Worm (Caenorhabditis elegans) whole organism, L2 larva: ENCODE data around the gene F15E6.10.

Experiments
- C34F6.9 ChIP-seq: fragments of 150-350 bp; optimal IDR thresholded peaks from 2 replicates; lab custom pipeline; 2014; ENCODE audit warnings: missing biosample characterization, missing genetic modification characterization
- F13H6.1 ChIP-seq: sonication (generic microtip); optimal IDR thresholded peaks from 2 replicates; lab custom pipeline; 2016; ENCODE audit warnings: missing genetic modification characterization, missing compliant biosample characterization
- R02D3.7 ChIP-seq: fragments of 150-350 bp; optimal IDR thresholded peaks from 2 replicates; lab custom pipeline; 2014; ENCODE audit warnings: missing biosample characterization, missing genetic modification characterization
- Y55F3AM.14 ChIP-seq: fragments of 200-800 bp; sonication (Bioruptor generic); optimal IDR thresholded peaks from 2 replicates; lab custom pipeline; 2018; ENCODE audit warnings: mild to moderate bottlenecking, missing genetic modification characterization, missing compliant biosample characterization
- ZK546.5 ChIP-seq: sonication (generic microtip); optimal IDR thresholded peaks from 2 replicates; lab custom pipeline; 2017; ENCODE audit warnings: missing biosample characterization, missing genetic modification characterization
- alr-1 ChIP-seq: fragments of 150-350 bp; optimal IDR thresholded peaks from 2 replicates; lab custom pipeline; 2014; ENCODE audit warnings: missing biosample characterization, missing genetic modification characterization
- aly-2 ChIP-seq: fragments of 150-350 bp; optimal IDR thresholded peaks from 2 replicates; lab custom pipeline; 2014; ENCODE audit warnings: missing biosample characterization, missing genetic modification characterization
- ama-1 ChIP-seq: fragments of 150-350 bp; optimal IDR thresholded peaks from 2 replicates; lab custom pipeline; 2018; ENCODE audit warnings: inconsistent platforms
- blmp-1 ChIP-seq: sonication (generic microtip); optimal IDR thresholded peaks from 2 replicates; lab custom pipeline; 2017; ENCODE audit warnings: missing genetic modification characterization, mild to moderate bottlenecking, missing compliant biosample characterization, antibody characterized with exemption, moderate library complexity; ENCODE audit not compliant: insufficient read depth
- ceh-16 ChIP-seq: fragments of 150-350 bp; optimal IDR thresholded peaks from 2 replicates; lab custom pipeline; 2014; ENCODE audit warnings: missing biosample characterization, missing genetic modification characterization
- ceh-82 ChIP-seq: fragments of 150-350 bp; optimal IDR thresholded peaks from 2 replicates; lab custom pipeline; 2014; ENCODE audit warnings: missing biosample characterization, missing genetic modification characterization
- crh-2 ChIP-seq: sonication (generic microtip); optimal IDR thresholded peaks from 2 replicates; lab custom pipeline; 2017; ENCODE audit warnings: missing biosample characterization, missing genetic modification characterization
- dmd-4 ChIP-seq: sonication (generic microtip); optimal IDR thresholded peaks from 2 replicates; lab custom pipeline; 2017; ENCODE audit warnings: missing biosample characterization, missing genetic modification characterization
- egl-27 ChIP-seq: sonication (generic microtip); optimal IDR thresholded peaks from 3 replicates; lab custom pipeline; 2017; ENCODE audit warnings: missing biosample characterization, missing genetic modification reagents, missing genetic modification characterization
- elt-1 ChIP-seq: fragments of 150-350 bp; optimal IDR thresholded peaks from 2 replicates; lab custom pipeline; 2014; ENCODE audit warnings: missing biosample characterization, missing genetic modification characterization
- fos-1 ChIP-seq: fragments of 150-350 bp; optimal IDR thresholded peaks from 2 replicates; lab custom pipeline; 2014; ENCODE audit warnings: missing biosample characterization, missing genetic modification characterization
- gmeb-1 ChIP-seq: fragments of 150-350 bp; optimal IDR thresholded peaks from 2 replicates; lab custom pipeline; 2014; ENCODE audit warnings: missing biosample characterization, missing genetic modification characterization
- lin-11 ChIP-seq: fragments of 150-350 bp; sonication (generic microtip); optimal IDR thresholded peaks from 2 replicates; lab custom pipeline; 2014; ENCODE audit warnings: missing biosample characterization, missing genetic modification characterization, inconsistent platforms, mixed read lengths
- lsy-2 ChIP-seq, 2 experiments: fragments of 150-350 bp in 1 of 2; sonication (generic microtip) in 1 of 2; optimal IDR thresholded peaks; 2 replicates each; lab custom pipeline; 2014 to 2017; ENCODE audit warnings: missing biosample characterization in 2 of 2, missing genetic modification characterization in 2 of 2
- nhr-11 ChIP-seq: fragments of 150-350 bp; optimal IDR thresholded peaks from 2 replicates; lab custom pipeline; 2014; ENCODE audit warnings: missing biosample characterization, missing genetic modification characterization
- nhr-129 ChIP-seq: fragments of 150-350 bp; optimal IDR thresholded peaks from 2 replicates; lab custom pipeline; 2014; ENCODE audit warnings: missing biosample characterization, missing genetic modification characterization
- nhr-23 ChIP-seq: fragments of 150-350 bp; optimal IDR thresholded peaks from 2 replicates; lab custom pipeline; 2014; ENCODE audit warnings: missing biosample characterization, missing genetic modification reagents, missing genetic modification characterization
- nhr-237 ChIP-seq: fragments of 150-350 bp; optimal IDR thresholded peaks from 2 replicates; lab custom pipeline; 2014; ENCODE audit warnings: missing biosample characterization, missing genetic modification characterization
- nhr-25 ChIP-seq: fragments of 150-350 bp; sonication (generic microtip); optimal IDR thresholded peaks from 3 replicates; lab custom pipeline; 2014; ENCODE audit warnings: missing biosample characterization, missing genetic modification characterization
- nhr-6 ChIP-seq: fragments of 150-350 bp; optimal IDR thresholded peaks from 2 replicates; lab custom pipeline; 2014; ENCODE audit warnings: missing biosample characterization, missing genetic modification characterization
- peb-1 ChIP-seq: fragments of 150-350 bp; optimal IDR thresholded peaks from 2 replicates; lab custom pipeline; 2014; ENCODE audit warnings: missing biosample characterization, missing genetic modification characterization
- skn-1 ChIP-seq: sonication (generic microtip); optimal IDR thresholded peaks from 2 replicates; lab custom pipeline; 2017; ENCODE audit warnings: missing biosample characterization, missing genetic modification characterization
- sma-3 ChIP-seq: sonication (generic microtip); optimal IDR thresholded peaks from 2 replicates; lab custom pipeline; 2016; ENCODE audit warnings: missing genetic modification reagents, missing genetic modification characterization, missing compliant biosample characterization
- sma-9 ChIP-seq, 2 experiments: fragments of 150-350 bp in 1 of 2; sonication (generic microtip) in 1 of 2; optimal IDR thresholded peaks; 2 replicates each; lab custom pipeline; 2014 to 2016; ENCODE audit warnings: missing genetic modification characterization in 2 of 2, mild to moderate bottlenecking in 1 of 2, missing biosample characterization in 1 of 2, missing compliant biosample characterization in 1 of 2, missing genetic modification reagents in 1 of 2, moderate library complexity in 1 of 2
- unc-39 ChIP-seq: fragments of 150-350 bp; optimal IDR thresholded peaks from 2 replicates; lab custom pipeline; 2014; ENCODE audit warnings: missing biosample characterization, missing genetic modification characterization
- unc-62 ChIP-seq: fragments of 150-350 bp; optimal IDR thresholded peaks from 2 replicates; lab custom pipeline; 2014; ENCODE audit warnings: missing biosample characterization, missing genetic modification reagents, missing genetic modification characterization
- zag-1 ChIP-seq: fragments of 150-350 bp; optimal IDR thresholded peaks from 2 replicates; lab custom pipeline; 2014; ENCODE audit warnings: missing biosample characterization, missing genetic modification characterization
- ztf-1 ChIP-seq: fragments of 200-800 bp; sonication (Bioruptor generic); conservative IDR thresholded peaks from 2 replicates; pipeline ENCODE4 v1.3.6; 2022; ENCODE audit warnings: missing genetic modification characterization, missing compliant biosample characterization
- ztf-11 ChIP-seq: sonication (generic microtip); optimal IDR thresholded peaks from 2 replicates; lab custom pipeline; 2017; ENCODE audit warnings: missing biosample characterization, missing genetic modification characterization
- ztf-4 ChIP-seq: fragments of 150-350 bp; optimal IDR thresholded peaks from 2 replicates; lab custom pipeline; 2014; ENCODE audit warnings: missing biosample characterization, missing genetic modification characterization

F15E6.10 gene

DNA sequence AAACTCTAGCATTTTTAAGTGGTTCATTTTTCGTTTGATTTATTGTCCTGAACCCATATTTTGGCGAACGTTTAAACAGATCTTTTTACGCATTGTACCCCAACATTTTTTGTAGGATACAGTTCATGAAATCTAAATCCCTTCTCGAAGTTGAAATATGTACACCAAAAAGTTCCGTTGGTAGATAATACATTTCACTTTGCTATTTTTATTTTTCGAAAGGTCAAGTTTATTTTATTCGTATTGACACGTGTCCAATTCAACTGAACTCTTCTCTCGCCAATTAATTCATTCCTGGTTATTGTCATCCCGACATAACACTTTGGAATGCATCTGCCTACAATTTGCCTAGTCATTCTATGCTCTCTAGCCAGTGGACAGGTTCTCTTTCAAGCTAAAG, 21.7 kb upstream of the F15E6.10 start, which contains the start of gene F36A4.2:
TSS of gene F36A4.2 (plus strand) at position 301 of the 400 bp plus-strand sequence.
- TF ChIP-seq ama-1 (no peak), ztf-11 (no peak), crh-2 (tag; lab: Kevin White, UChicago) (no peak), zag-1 (tag; lab: Kevin White, UChicago) (no peak)

DNA sequence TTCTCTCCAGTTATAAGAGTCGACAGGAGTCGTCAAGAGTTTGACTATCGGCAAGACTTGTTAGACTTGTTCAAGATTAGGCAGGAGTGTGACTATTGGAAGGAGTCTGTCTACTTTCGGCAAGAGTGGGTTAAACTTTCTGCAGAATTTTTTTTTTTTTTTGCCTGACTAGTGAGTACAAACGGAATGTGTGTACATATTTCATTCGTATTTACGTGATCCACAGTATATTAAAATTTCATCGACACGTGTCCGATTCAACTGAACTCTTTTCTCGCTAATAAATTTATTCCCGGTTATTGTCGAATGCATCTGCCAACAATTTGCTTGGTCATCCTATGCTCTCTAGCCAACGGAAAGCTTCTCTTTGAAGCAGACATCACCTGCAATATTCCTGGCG, 20.5 kb upstream of the F15E6.10 start, which contains the start of gene F36A4.1:
TSS of gene F36A4.1 (plus strand) at position 301 of the 400 bp plus-strand sequence.
- TF ChIP-seq lin-11 (tag; lab: Kevin White, UChicago) (no peak), ceh-82 (tag; lab: Kevin White, UChicago) (no peak), gmeb-1 (no peak)
- TF ChIP-seq, all 48 proteins: peak for 0

- TF ChIP-seq lsy-2 (tag; optimal IDR thresholded peaks at IDR 0.05; lab: Kevin White, UChicago) (no peak), nhr-129 (tag; lab: Kevin White, UChicago) (no peak), elt-1 (tag; lab: Kevin White, UChicago) (no peak), Y55F3AM.14 (GFP tag; lab: Kevin White, UChicago) (no peak), F13H6.1 (tag; lab: Kevin White, UChicago) (peak; percentile 37), sma-3 (GFP tag; lab: Kevin White, UChicago) (peak; percentile 15), peb-1 (no peak), ama-1 (no peak), nhr-11 (tag; lab: Kevin White, UChicago) (no peak), ztf-1 (GFP tag; lab: Robert Waterston, UW) (no peak), ceh-16 (tag; lab: Kevin White, UChicago) (no peak), zag-1 (tag; lab: Kevin White, UChicago) (no peak), R02D3.7 (tag; lab: Kevin White, UChicago) (no peak), skn-1 (tag; lab: Kevin White, UChicago) (no peak), fos-1 (no peak), nhr-23 (tag; lab: Kevin White, UChicago) (no peak), nhr-237 (tag; lab: Kevin White, UChicago) (no peak), dmd-4 (tag; lab: Kevin White, UChicago) (no peak), sma-9 (GFP tag; optimal IDR thresholded peaks at IDR 0.05; lab: Kevin White, UChicago) (peak; percentile 5), sma-9 (tag; optimal IDR thresholded peaks at IDR 0.05; lab: Kevin White, UChicago) (no peak), nhr-25 (tag; lab: Kevin White, UChicago) (no peak), C34F6.9 (tag; lab: Kevin White, UChicago) (peak; percentile 14), gmeb-1 (peak; percentile 40), unc-62 (GFP tag; lab: Kevin White, UChicago) (no peak), egl-27 (tag; lab: Kevin White, UChicago) (no peak), lin-11 (tag; lab: Kevin White, UChicago) (no peak), nhr-6 (tag; lab: Kevin White, UChicago) (no peak), ztf-11 (no peak)
Measured at ce11 chrIV:4277694-4278093, 15.0 kb upstream of the F15E6.10 start, which contains the start of gene nhr-78. Gene nhr-78, minus strand, starts transcription at chrIV:4277875.

ce11 chrIV:4284020-4284419, 8.6 kb upstream of the F15E6.10 start, which contains the start of gene F15E6.6:
Gene F15E6.6, minus strand, starts transcription at chrIV:4284120.
- TF ChIP-seq R02D3.7 (tag; lab: Kevin White, UChicago) = no peak
- TF ChIP-seq sma-9 (GFP tag; optimal IDR thresholded peaks at IDR 0.05; lab: Kevin White, UChicago) = no peak
- no peak for TF ChIP-seq sma-9 (tag; optimal IDR thresholded peaks at IDR 0.05; lab: Kevin White, UChicago)
- no peak for TF ChIP-seq aly-2 (tag; lab: Kevin White, UChicago)
- no peak for TF ChIP-seq ceh-16 (tag; lab: Kevin White, UChicago)
- no peak for TF ChIP-seq blmp-1 (tag; lab: Kevin White, UChicago)
- no peak for TF ChIP-seq lsy-2 (tag; optimal IDR thresholded peaks at IDR 0.05; lab: Kevin White, UChicago)
- no peak for TF ChIP-seq alr-1 (tag; lab: Kevin White, UChicago)
- no peak for TF ChIP-seq peb-1
- TF ChIP-seq ztf-11 = no peak
- TF ChIP-seq dmd-4 (tag; lab: Kevin White, UChicago) = no peak
- no peak for TF ChIP-seq unc-39 (tag; lab: Kevin White, UChicago)
- no peak for TF ChIP-seq F13H6.1 (tag; lab: Kevin White, UChicago)
- no peak for TF ChIP-seq ztf-4 (tag; lab: Kevin White, UChicago)
- no peak for TF ChIP-seq ZK546.5 (tag; lab: Kevin White, UChicago)
- TF ChIP-seq, all 48 proteins: peak for 0
